Worm (Caenorhabditis elegans) whole organism, dauer: ENCODE results near the gene R05G6.9.

Experiments
- unc-62 ChIP-seq: sonication (generic microtip); optimal IDR thresholded peaks from 2 replicates; lab custom pipeline; 2017; ENCODE audit warnings: missing biosample characterization, missing genetic modification reagents, missing genetic modification characterization

R05G6.9 gene

DNA sequence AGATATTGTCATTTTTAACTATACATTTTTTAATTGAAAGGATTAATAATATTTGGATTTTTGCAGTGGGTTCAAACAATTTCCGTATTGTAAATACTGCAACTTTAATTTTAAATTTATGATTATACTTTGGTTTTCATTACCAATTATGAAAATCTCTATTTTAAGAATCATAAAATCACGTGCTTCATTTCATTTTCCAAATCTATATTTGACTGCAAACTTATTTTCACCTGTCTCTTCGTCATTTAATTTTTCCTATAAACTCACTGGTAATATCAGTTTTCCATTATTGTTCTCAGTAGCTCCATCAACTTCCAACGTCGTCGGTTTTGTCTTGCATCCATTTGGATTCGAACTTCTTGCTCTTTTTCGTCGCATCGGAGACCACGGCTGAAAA lies 16.3 kb upstream of the R05G6.9 start, which contains the start of gene R05G6.1:
TSS of gene R05G6.1 (plus strand) at position 301 of the 400 bp plus-strand sequence.
- TF ChIP-seq unc-62 (GFP tag; lab: Kevin White, UChicago) = no peak

DNA sequence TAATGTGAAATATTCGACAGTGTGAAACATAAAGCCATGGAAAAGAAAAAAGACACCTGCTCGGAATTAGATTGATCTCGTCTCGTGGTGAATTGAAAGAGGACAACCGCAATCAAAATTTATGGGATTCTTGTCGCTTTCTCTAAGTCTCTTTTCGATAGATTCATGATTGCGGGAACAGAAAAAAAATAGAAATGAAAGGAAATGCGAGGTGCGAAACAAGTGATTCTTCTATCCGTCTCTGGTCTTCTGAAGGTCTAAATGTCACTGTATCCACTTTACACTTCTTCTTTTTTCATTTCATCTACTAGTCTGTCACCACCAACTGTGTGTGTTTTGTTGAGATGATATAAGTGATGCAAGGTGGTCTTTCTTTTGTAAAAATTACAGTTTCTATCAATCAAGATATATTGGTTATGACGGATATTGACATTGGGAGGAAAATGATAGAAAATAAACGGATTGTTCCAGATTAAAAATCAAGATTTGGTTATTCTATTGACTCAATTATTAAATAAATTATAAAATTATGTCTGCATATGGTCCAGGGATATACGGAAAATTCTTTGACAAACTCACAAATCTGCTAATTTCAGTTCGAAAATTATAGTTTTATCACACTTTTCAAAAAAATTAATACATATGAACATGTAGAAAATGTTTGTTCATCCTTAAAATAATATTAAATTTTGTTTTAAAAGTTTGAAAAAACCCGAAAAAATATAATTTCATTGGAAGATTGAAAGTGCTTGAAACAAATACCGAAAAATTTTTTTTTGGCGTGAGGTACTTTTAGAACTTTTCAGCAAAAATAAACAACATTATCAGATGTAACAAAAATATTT lies 14.4 kb upstream of the R05G6.9 start:
- TF ChIP-seq unc-62 (GFP tag; lab: Kevin White, UChicago) = no peak

DNA sequence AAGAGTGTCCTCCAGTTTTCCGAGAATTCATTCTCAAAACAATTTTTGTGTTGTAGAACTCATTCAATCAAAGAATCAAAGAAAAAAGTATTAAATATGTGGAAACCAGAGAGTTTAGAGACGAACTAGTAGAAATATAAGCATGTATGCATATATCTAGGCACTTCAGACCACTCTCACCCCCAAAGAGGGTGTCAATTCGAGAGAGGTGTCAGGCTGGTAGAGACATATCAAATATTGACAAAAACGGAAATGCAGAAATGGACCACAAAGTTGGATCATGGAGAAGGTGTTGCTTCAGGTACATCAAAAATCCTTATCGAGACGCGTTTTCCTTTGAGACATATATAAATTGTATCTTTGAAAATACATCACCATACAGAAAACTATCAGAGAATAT lies 7.7 kb upstream of the R05G6.9 start:
- TF ChIP-seq unc-62 (GFP tag; lab: Kevin White, UChicago) = no peak

DNA sequence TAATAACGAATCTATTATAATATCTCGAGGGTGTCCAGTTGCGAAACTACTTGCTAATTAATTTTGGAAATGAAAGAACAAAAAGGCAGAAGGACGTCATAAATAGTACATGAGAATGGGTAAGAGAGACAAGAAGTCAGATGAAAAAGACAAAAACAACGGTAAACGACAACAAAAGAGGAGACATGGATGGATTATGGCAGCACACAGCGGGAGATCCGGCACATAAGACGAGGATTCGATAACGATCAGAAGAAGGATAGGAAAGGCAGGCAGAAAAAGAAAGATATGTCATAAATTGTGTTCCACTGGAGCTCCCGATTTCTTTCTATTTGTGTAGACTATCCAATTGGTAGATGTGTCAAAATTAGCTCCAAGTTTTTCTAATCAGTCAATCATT lies 5.5 kb upstream of the R05G6.9 start:
- TF ChIP-seq unc-62 (GFP tag; lab: Kevin White, UChicago) = no peak

DNA sequence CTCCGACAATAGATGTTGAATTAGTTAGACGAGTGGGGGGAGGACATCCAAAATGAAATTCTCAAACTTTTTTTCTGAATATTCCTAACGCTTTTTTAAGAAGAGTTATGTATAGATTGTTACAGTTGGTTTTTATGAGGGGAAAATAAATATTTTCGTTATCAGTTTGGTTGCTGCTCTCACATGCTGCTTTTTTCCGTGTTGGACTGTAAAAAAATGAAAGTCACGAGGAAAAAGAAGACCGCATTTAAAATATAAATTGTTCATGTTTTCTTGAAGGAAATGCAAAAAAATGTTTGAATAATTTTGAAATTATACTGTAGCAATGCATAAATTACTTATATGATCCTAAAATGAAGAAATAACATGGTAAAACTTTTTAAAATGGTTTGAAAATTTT lies 4.8 kb upstream of the R05G6.9 start:
- TF ChIP-seq unc-62 (GFP tag; lab: Kevin White, UChicago) = no peak

DNA sequence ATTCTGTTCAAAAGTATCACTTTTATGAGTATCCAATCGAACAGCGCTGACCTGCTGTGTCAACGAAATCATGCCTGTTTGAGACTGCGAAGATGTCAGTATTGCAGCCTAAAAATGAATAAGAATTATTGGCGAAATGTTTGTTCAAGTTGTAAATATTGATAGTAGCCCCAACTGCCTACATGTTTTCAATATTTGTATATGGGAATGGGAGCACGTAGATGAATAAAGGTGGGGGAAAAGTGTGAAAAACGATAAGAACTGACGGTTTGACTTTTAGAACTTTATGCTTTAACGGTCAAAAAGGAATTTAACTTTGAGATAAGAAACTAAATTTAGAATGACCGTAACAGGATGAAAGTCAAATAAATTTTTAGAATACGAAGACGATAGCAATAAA lies 4.2 kb upstream of the R05G6.9 start:
- TF ChIP-seq unc-62 (GFP tag; lab: Kevin White, UChicago) = no peak

DNA sequence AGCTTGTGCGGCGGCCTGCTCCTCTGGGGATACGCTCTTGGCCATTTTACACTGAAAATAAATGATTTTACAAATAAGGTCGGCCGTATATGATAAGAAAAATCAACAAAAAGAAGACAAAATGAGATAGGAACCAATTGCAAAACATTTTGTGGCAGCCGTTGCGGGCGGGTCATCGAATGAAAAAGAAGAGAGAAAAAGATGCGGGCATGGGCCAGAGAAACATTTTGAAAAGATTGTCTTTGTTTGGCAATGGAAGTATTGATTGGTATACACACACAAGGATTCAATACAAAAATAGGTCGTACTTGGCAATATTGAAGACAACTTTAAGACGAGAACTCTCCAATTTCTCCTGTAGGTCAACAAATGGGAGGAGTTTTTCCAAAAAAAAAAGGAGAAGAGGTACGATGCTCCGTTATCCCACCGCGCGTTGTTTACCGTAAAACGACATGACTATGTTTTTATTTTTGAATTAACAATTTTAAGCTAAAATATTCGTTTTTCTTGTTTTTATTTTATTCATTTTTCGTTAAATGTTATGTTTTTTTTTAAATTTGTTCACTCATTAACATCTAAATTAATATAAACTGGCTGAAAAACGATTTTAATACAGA lies 3.3 kb downstream of the R05G6.9 start, which contains the start of the genes plc-4 and R05G6.4:
TSS of gene plc-4 (minus strand) at position 51 of the 617 bp plus-strand sequence.
TSS of gene R05G6.4 (plus strand) at position 617 of the 617 bp plus-strand sequence.
- no peak for TF ChIP-seq unc-62 (GFP tag; lab: Kevin White, UChicago)

DNA sequence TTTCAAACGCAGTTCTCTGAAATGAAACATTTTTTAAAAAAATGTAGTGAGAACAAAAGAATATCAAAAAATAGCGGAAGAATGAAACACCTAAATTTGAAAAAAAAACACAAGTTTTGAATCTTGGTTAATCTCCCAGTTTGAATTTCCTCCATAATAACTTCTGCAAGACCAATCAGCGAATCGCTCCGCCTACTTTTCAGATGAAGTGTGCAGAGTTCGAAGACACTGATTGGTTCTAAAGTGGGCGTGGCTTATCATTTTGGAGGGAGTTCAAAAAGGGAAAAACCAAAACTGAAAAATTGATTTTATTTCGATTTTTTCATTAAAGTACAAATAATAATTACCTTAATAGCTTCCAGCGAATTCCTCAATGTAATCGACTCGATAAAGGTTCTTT lies 5.2 kb downstream of the R05G6.9 start:
- TF ChIP-seq unc-62 (GFP tag; lab: Kevin White, UChicago) = no peak

DNA sequence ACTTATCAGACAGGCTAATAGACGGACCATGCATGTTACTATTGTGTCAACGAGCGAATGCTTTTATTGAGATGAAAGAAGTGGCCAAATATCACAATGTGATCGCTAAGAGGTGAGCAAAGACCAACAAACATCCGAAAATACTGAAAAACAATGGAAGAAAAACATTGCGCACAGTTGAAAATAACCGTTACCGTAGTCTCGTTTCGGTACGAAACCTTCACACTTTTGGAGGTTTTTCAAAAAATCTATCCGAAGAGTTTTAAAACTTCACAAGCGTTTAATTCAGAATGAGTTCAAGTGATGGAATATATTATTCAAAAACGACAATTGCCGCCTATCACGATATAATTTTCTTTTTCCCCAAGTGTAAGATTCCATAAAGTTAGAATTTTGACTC lies 7.2 kb downstream of the R05G6.9 start:
- no peak for TF ChIP-seq unc-62 (GFP tag; lab: Kevin White, UChicago)

DNA sequence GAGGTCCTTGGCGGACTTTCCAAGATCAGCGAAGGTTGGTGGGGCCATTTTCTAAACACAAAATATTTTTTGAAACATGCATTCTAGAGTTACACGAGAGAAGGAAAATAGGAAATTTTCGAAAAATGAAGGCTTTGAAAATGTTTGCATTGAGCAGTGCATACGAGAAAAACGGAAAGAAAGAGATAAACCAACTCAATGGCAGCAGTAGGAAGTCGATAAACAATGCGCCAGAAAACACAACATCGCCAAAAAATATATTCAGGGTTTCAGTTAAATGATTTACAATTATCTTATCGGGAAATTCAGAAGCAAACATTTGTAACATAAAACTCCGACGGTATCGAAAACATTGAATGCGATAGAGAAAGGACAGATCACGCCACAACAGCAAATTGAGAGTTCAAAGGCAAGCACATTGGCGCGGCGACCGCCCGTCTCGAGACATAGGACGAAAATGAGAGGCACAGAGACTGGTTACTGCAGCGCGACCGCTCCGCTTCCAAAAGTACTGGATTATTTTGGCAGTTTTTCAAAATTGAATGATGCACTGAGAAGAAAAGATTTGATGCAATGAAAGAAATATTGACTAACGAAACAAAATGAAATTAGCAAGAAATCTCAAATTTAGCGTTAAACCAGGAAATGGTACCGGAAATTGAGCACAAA lies 8.1 kb downstream of the R05G6.9 start, which contains the start of the genes vdac-1 and R05G6.5:
TSS of gene vdac-1 (minus strand) at position 51 of the 669 bp plus-strand sequence.
TSS of gene R05G6.5 (plus strand) at position 527 of the 669 bp plus-strand sequence.
- TF ChIP-seq unc-62 (GFP tag; lab: Kevin White, UChicago) = no peak

DNA sequence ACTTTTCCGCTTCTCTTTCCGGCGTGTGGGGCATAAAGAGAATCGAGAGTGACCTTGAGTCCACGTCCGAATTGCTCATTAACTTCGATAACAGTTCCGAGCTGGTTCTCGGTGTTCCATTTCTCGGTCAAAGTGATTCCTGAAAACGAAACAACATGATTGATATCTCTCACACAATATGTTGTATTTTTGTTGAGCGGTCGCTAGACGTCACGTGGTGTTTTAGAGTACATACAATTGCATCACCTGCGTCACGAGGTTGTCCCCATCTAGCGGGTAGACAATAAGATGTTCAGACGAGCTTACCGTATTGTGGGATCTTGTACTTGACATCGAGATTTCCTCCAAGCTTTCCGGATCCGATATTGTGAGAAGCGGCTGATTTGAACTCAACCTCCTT lies 8.8 kb downstream of the R05G6.9 start:
- no peak for TF ChIP-seq unc-62 (GFP tag; lab: Kevin White, UChicago)

DNA sequence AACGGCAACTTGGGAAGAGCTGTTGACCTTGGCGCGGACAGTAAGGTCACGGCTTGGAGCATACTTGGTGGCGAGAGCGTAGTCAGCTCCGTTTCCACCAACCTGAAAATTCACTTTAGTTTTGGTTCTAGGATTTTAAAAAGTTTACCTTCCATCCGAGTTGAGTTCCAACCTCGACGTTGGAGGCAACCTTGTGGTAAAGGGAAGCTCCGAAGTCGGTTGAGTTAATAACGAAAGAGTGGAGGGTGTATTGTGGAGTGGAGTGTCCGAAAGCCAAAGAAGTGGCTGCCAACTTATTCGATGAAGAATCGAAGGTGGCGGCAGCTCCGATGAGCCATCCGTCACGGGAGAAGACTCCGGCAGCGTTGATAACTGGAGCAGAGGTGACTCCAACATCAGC lies 9.4 kb downstream of the R05G6.9 start:
- TF ChIP-seq unc-62 (GFP tag; lab: Kevin White, UChicago) = no peak

DNA sequence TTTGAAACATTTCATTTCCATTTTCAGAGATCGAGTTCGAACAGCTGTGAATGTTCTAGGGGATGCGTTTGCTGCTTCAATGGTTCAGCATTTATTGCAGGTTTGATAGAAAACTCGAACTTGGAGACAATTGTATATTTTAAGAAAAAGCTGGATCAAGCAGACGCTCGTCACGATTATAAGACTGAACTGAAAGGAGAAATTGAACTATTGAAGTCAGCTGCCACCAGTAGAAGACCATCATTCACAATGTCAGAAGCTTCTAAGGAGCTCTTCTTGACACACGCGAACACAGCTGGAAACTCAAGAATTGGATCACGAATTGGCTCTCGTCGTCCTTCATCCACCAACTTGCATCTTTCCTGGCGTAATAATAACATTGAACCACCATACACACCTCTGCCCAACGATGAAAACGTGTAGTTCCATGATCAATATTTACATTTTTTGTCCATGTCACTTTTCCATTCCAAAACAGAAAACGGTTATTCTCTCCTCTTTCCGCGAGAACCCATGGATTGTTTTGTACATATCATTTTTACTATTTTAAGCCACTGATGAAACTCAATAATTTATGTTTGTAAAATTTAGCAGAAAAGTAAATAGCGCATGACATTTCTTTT lies 10.1 kb downstream of the R05G6.9 start:
- TF ChIP-seq unc-62 (GFP tag; lab: Kevin White, UChicago) = no peak

DNA sequence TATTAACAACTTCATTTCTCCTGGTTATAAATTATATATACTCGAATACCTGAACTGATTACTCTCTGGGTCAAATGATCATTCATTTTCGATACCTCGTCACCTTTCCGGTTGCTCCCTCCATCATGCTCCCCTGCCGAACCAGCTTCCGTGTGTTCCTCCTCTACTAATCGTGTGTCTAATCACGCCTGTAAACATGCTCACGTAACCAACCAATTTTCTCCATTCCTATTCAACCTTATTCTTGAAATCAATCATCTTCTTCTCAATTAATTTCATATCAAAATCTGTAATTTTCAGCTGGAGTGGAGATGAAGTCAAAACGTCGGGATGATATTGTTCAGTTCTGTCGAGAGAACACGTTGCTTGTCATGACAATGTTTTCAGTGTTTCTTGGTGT lies 12.7 kb downstream of the R05G6.9 start, which contains the start of gene glt-6:
TSS of gene glt-6 (plus strand) at position 301 of the 400 bp plus-strand sequence.
- no peak for TF ChIP-seq unc-62 (GFP tag; lab: Kevin White, UChicago)

DNA sequence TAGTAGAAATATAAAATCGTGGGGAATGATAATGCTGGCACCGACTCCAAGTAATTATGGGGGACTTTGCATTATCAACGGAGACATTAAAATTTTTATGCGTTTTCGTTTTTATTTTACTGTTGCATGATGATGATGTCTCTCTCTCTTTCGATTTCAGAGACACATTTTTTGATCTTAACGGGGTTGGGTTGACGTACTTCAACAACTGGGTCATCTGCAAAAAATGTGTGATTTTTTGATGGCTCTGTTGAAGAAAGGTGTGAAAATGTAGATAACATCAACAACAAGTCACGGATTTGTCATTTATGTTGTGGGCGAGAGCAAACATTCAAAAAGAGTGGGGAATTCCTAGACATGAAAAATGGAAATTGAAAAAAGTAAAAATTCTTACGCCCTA lies 14.7 kb downstream of the R05G6.9 start, which contains the start of gene F55G1.15:
TSS of gene F55G1.15 (minus strand) at position 101 of the 400 bp plus-strand sequence.
- TF ChIP-seq unc-62 (GFP tag; lab: Kevin White, UChicago) = no peak
